Fruit fly (Drosophila melanogaster): ENCODE data around the gene DEF8.

dm6 chr3L:12162156-12162682, 30.3 kb downstream of the DEF8 start:
- TF ChIP-seq usp (GFP tag; optimal IDR thresholded peaks at IDR 0.05) (no peak), Dll (optimal IDR thresholded peaks at IDR 0.05) (no peak), EcR (GFP tag; optimal IDR thresholded peaks at IDR 0.05) (no peak), pan (optimal IDR thresholded peaks at IDR 0.05) (no peak), CG8478 (optimal IDR thresholded peaks at IDR 0.05) (no peak)

All from whole organism.